Worm (Caenorhabditis elegans) whole organism, early embryonic: Measurements from ENCODE around the gene F36D4.6.

Experiments used
- ama-1 ChIP-seq: fragments of 150-350 bp; optimal IDR thresholded peaks from 2 replicates; lab custom pipeline; 2014
- ceh-13 ChIP-seq: fragments of 200-800 bp; sonication (Bioruptor generic); optimal IDR thresholded peaks from 2 replicates; lab custom pipeline; 2018; ENCODE audit warnings: mild to moderate bottlenecking, missing genetic modification characterization, missing compliant biosample characterization
- ceh-36 ChIP-seq: sonication (generic microtip); optimal IDR thresholded peaks from 2 replicates; lab custom pipeline; 2016; ENCODE audit warnings: missing genetic modification characterization, inconsistent platforms, missing compliant biosample characterization
- ets-7 ChIP-seq: sonication (generic microtip); optimal IDR thresholded peaks from 2 replicates; lab custom pipeline; 2016; ENCODE audit warnings: missing genotype, missing genetic modification characterization, missing compliant biosample characterization
- flt-1 ChIP-seq: fragments of 200-800 bp; sonication (Bioruptor generic); IDR thresholded peaks from 2 replicates; pipeline ENCODE4 v1.3.6; 2022; ENCODE audit warnings: missing genetic modification characterization, missing compliant biosample characterization
- pes-1 ChIP-seq: fragments of 200-800 bp; sonication (Bioruptor generic); IDR thresholded peaks from 2 replicates; pipeline ENCODE4 v1.3.6; 2022; ENCODE audit warnings: missing genetic modification reagents, missing genetic modification characterization, missing compliant biosample characterization
- scrt-1 ChIP-seq: fragments of 200-800 bp; sonication (Bioruptor generic); IDR thresholded peaks from 2 replicates; pipeline ENCODE4 v1.3.6; 2022; ENCODE audit warnings: missing genetic modification characterization, missing compliant biosample characterization
- tbx-11 ChIP-seq: fragments of 200-800 bp; sonication (Bioruptor generic); IDR thresholded peaks from 2 replicates; pipeline ENCODE4 v1.3.6; 2022; ENCODE audit warnings: missing genetic modification characterization, missing compliant biosample characterization
- tra-4 ChIP-seq: sonication (generic microtip); optimal IDR thresholded peaks from 2 replicates; lab custom pipeline; 2017; ENCODE audit warnings: missing genetic modification characterization, missing compliant biosample characterization

DNA sequence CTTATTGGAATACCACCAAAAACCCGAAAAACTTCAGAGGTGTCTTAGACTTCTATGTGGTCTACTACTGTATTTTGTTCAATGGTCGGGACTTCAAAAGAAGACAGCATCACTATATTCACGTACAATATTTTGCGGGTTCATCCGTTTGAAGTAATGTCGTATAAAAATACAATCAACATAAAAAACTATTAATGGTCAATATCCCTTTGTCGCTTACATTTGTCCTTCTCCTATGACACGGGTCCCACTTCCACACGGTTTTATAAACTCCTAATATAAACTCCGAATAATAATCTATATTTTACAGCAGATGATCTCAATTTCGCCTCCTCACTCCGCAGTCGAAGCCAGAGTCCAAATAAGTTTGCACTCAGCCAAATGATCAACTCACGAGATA, 30.6 kb upstream of the F36D4.6 start:
- TF ChIP-seq ceh-36, result no peak
- TF ChIP-seq ama-1 (lab: Kevin White, UChicago), result no peak
- no peak for TF ChIP-seq flt-1 (GFP tag; lab: Robert Waterston, UW)
- no peak for TF ChIP-seq ceh-13 (GFP tag; lab: Kevin White, UChicago)
- no peak for TF ChIP-seq scrt-1 (GFP tag; lab: Robert Waterston, UW)
- no peak for TF ChIP-seq ets-7 (tag; lab: Kevin White, UChicago)
- no peak for TF ChIP-seq pes-1 (GFP tag; lab: Robert Waterston, UW)
- no peak for TF ChIP-seq tra-4 (tag; lab: Kevin White, UChicago)
- TF ChIP-seq tbx-11 (GFP tag; lab: Robert Waterston, UW), result no peak
